Fruit fly (Drosophila melanogaster): ENCODE results near the gene Prp4k.

DNA sequence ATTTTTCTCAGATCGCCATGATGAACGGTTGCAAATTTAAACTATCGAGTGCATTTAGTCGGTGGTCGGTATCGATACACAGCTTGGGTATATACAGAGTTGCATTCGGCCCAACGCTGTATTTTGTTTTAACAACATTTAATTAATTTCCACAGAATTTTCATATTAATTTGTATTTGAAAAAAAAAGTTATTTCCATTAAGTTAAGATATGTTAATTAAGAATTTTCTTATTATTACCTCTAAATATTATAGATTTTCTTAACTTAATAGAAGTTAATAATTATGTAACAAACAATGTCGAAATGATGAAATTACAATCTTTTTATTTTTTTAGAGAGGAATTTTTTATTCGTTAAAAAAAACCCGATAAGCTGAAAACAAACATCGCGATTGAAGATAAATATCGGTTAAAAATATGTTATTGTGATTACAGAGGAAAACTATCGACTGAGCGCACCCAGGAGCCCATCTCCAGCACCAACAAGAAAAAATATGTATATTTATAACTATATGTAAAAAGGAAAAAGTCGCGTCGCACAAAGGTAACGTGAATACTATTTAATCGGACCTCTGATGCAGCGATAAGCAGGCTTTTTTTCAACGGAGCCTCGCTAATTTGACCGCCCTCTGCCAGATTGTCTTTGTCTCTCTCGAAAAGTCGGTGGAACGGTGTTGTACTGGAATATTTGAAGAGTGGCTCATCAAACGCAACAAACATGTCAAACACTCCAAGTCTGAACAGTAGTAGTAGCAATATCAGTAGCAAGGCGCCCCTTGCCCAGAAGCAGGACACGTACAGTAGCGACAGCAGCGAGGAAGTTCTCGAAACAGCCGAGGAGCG lies 11.3 kb downstream of the Prp4k start, which contains the start of the genes rno and mri:
- TF ChIP-seq CG33213 (GFP tag; optimal IDR thresholded peaks at IDR 0.05) (no peak), Scr (GFP tag; IDR thresholded peaks at IDR 0.05; ENCODE audit: partially characterized antibody) (peak; percentile 95), CG17385 (GFP tag; optimal IDR thresholded peaks at IDR 0.05) (peak; percentile 46), zfh1 (GFP tag; IDR thresholded peaks at IDR 0.05) (peak; percentile 71; the same call in 2 of the 3 replicates), Elba2 (GFP tag; optimal IDR thresholded peaks at IDR 0.05) (peak; percentile 7), stwl (tag; optimal IDR thresholded peaks at IDR 0.05) (peak; percentile 63), CG18011 (GFP tag; optimal IDR thresholded peaks at IDR 0.05) (no peak), Drgx (GFP tag; IDR thresholded peaks at IDR 0.05) (peak; percentile 47; the same call in 1 of the 2 replicates), Sox102F (GFP tag; optimal IDR thresholded peaks at IDR 0.05) (peak; percentile 79), Hmx (GFP tag; optimal IDR thresholded peaks at IDR 0.05) (no peak), slp2 (GFP tag; optimal IDR thresholded peaks at IDR 0.05) (no peak), CG8290 (GFP tag; optimal IDR thresholded peaks at IDR 0.05) (peak; percentile 16), CG8290 (tag; optimal IDR thresholded peaks at IDR 0.05) (peak in 1 of 2 experiments; percentile 3), stc (GFP tag; IDR thresholded peaks at IDR 0.05) (peak; percentile 63; the same call in 1 of the 2 replicates), CG2712 (tag; optimal IDR thresholded peaks at IDR 0.05) (peak; percentile 86)

Data from whole organism, embryonic.